Fruit fly (Drosophila melanogaster): ENCODE results near the gene Bsg.

DNA sequence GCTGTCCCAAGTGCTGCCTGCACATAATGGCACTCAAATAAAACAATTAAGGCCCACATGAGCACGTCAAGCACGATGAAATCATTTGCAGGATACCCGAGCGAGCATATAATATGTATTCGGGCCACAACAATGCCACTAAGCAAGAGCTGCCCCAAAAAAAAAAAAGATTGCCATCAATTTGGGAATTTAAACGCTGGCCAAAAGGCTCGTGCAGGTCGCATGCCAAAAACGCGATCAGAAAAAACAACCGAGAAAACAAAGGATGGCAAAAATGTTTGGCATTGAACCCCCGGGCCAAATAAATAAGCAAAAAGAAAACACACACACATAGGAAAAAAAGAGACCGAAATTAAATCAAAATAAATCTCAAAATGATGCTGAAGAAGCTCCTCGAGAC, 59.5 kb downstream of the Bsg start:
- TF ChIP-seq pan (optimal IDR thresholded peaks at IDR 0.05) = no peak
- TF ChIP-seq rgr (GFP tag; optimal IDR thresholded peaks at IDR 0.05) = no peak
- TF ChIP-seq dsf (GFP tag; optimal IDR thresholded peaks at IDR 0.05; ENCODE audit: borderline replicate concordance) = no peak
- no peak for TF ChIP-seq lola (GFP tag; optimal IDR thresholded peaks at IDR 0.05)

All from whole organism, wandering third instar larva.